Worm (Caenorhabditis elegans): ENCODE data around the gene F32D1.11.
A peak's percentile ranks its signal among the peaks of the same experiment; 100 is the strongest.

Gene F32D1.11

ce11 chrV:4371309-4371933 lies 5.1 kb upstream of the F32D1.11 start, which contains the start of the genes gmpr-1 and fipp-1 (continued):
- TF ChIP-seq ztf-25 (GFP tag; IDR thresholded peaks at IDR 0.05) (no peak), lsy-27 (tag; optimal IDR thresholded peaks at IDR 0.05; ENCODE audit: borderline replicate concordance, insufficient read depth) (no peak), K12H6.12 (tag; optimal IDR thresholded peaks at IDR 0.05) (no peak), ztf-22 (GFP tag; optimal IDR thresholded peaks at IDR 0.05) (no peak), dox-1 (GFP tag; IDR thresholded peaks at IDR 0.05) (0 out of 2 replicates have a peak, but pooled peaks have one; percentile 42), F33H1.4 (GFP tag; IDR thresholded peaks at IDR 0.05) (peak; percentile 46), athp-1 (tag; optimal IDR thresholded peaks at IDR 0.05) (peak; percentile 10), lin-54 (GFP tag; optimal IDR thresholded peaks at IDR 0.05) (peak; percentile 32), F49E8.2 (tag; optimal IDR thresholded peaks at IDR 0.05; ENCODE audit: insufficient read depth) (no peak), snpc-1.1 (tag; optimal IDR thresholded peaks at IDR 0.05; ENCODE audit: insufficient read depth) (no peak), attf-3 (GFP tag; conservative IDR thresholded peaks at IDR 0.05) (peak; percentile 97), pbrm-1 (GFP tag; IDR thresholded peaks at IDR 0.05) (no peak), lag-1 (GFP tag; IDR thresholded peaks at IDR 0.05) (no peak), madf-8 (GFP tag; conservative IDR thresholded peaks at IDR 0.05) (peak; percentile 85), dpff-1 (tag; optimal IDR thresholded peaks at IDR 0.05) (no peak), egrh-3 (GFP tag; IDR thresholded peaks at IDR 0.05) (no peak), ceh-27 (GFP tag; optimal IDR thresholded peaks at IDR 0.05) (no peak), rcor-1 (GFP tag; IDR thresholded peaks at IDR 0.05) (no peak), madf-6 (GFP tag; IDR thresholded peaks at IDR 0.05) (peak; percentile 89), sdz-38 (tag; optimal IDR thresholded peaks at IDR 0.05) (no peak), B0261.1 (tag; optimal IDR thresholded peaks at IDR 0.05) (no peak), lin-40 (tag; optimal IDR thresholded peaks at IDR 0.05) (no peak), ztf-3 (GFP tag; optimal IDR thresholded peaks at IDR 0.05) (no peak), chd-7 (tag; optimal IDR thresholded peaks at IDR 0.05) (no peak), tlf-1 (GFP tag; optimal IDR thresholded peaks at IDR 0.05) (peak; percentile 36), B0336.3 (GFP tag; IDR thresholded peaks at IDR 0.05) (no peak), madf-3 (GFP tag; IDR thresholded peaks at IDR 0.05) (no peak), attf-6 (GFP tag; IDR thresholded peaks at IDR 0.05) (no peak), atf-7 (tag; optimal IDR thresholded peaks at IDR 0.05) (no peak), F55B11.4 (tag; optimal IDR thresholded peaks at IDR 0.05; ENCODE audit: borderline replicate concordance, insufficient read depth) (no peak), nhr-120 (GFP tag; IDR thresholded peaks at IDR 0.05) (no peak), mxl-1 (tag; optimal IDR thresholded peaks at IDR 0.05) (no peak), ztf-26 (tag; optimal IDR thresholded peaks at IDR 0.05) (no peak), pha-4 (tag; optimal IDR thresholded peaks at IDR 0.05) (no peak), C06A6.2 (GFP tag; conservative IDR thresholded peaks at IDR 0.05) (no peak), egl-18 (GFP tag; IDR thresholded peaks at IDR 0.05) (no peak), nfya-2 (GFP tag; IDR thresholded peaks at IDR 0.05) (no peak)

- TF ChIP-seq zfh-2 (GFP tag; conservative IDR thresholded peaks at IDR 0.05) (peak; percentile 68), T26A5.8 (tag; optimal IDR thresholded peaks at IDR 0.05) (no peak), F52B5.7 (tag; optimal IDR thresholded peaks at IDR 0.05) (no peak), nfya-2 (GFP tag; IDR thresholded peaks at IDR 0.05) (no peak), hmg-1.2 (GFP tag; IDR thresholded peaks at IDR 0.05) (no peak), bed-2 (GFP tag; IDR thresholded peaks at IDR 0.05) (no peak), cebp-1 (GFP tag; IDR thresholded peaks at IDR 0.05) (no peak), cebp-1 (tag; optimal IDR thresholded peaks at IDR 0.05) (no peak)
Observed at ce11 chrV:4370515-4370914, 4.2 kb upstream of the F32D1.11 start.
